Fruit fly (Drosophila melanogaster) whole organism, embryonic: ENCODE measurements around the gene CG7536.

Experiments
- Adf1 ChIP-seq: fragments of 200-800 bp; sonication (Bioruptor generic); IDR thresholded peaks from 2 replicates; pipeline ENCODE4 v1.3.6; 2022; ENCODE audit warnings: missing biosample characterization, missing genetic modification characterization
- Atf3 ChIP-seq: fragments of 200-800 bp; sonication (Bioruptor generic); optimal IDR thresholded peaks from 3 replicates; lab custom pipeline; 2016; ENCODE audit warnings: missing biosample characterization, missing genetic modification characterization
- CG10274 ChIP-seq: fragments of 200-800 bp; sonication (Bioruptor generic); optimal IDR thresholded peaks from 3 replicates; lab custom pipeline; 2017; ENCODE audit warnings: missing biosample characterization, mild to moderate bottlenecking, missing genetic modification characterization
- CG10462 ChIP-seq: fragments of 200-800 bp; sonication (Bioruptor generic); optimal IDR thresholded peaks from 2 replicates; lab custom pipeline; 2016; ENCODE audit warnings: missing biosample characterization, missing genetic modification characterization
- CG10979 ChIP-seq: fragments of 200-800 bp; sonication (Bioruptor generic); optimal IDR thresholded peaks from 2 replicates; lab custom pipeline; 2018; ENCODE audit warnings: missing biosample characterization, mild to moderate bottlenecking, missing genetic modification characterization, moderate library complexity
- CG12071 ChIP-seq: fragments of 200-800 bp; sonication (Bioruptor generic); optimal IDR thresholded peaks from 3 replicates; lab custom pipeline; 2018; ENCODE audit warnings: missing biosample characterization, mild to moderate bottlenecking, missing genetic modification characterization
- CG12219 ChIP-seq: fragments of 200-800 bp; sonication (Bioruptor generic); optimal IDR thresholded peaks from 3 replicates; lab custom pipeline; 2018; ENCODE audit warnings: missing biosample characterization, mild to moderate bottlenecking, missing genetic modification characterization
- CG12769 ChIP-seq: fragments of 200-800 bp; sonication (Bioruptor generic); optimal IDR thresholded peaks from 2 replicates; lab custom pipeline; 2019; ENCODE audit warnings: missing biosample characterization, mild to moderate bottlenecking, missing genetic modification characterization, moderate library complexity
- CG15269 ChIP-seq: fragments of 200-800 bp; sonication (Bioruptor generic); optimal IDR thresholded peaks from 2 replicates; lab custom pipeline; 2018; ENCODE audit warnings: missing biosample characterization, mild to moderate bottlenecking, missing genetic modification characterization, moderate library complexity
- CG15479 ChIP-seq: fragments of 200-800 bp; sonication (Bioruptor generic); optimal IDR thresholded peaks from 3 replicates; lab custom pipeline; 2019; ENCODE audit warnings: missing biosample characterization, mild to moderate bottlenecking, missing genetic modification characterization, moderate library complexity
- CG1603 ChIP-seq: fragments of 200-800 bp; sonication (Bioruptor generic); optimal IDR thresholded peaks from 2 replicates; lab custom pipeline; 2019; ENCODE audit warnings: missing biosample characterization, mild to moderate bottlenecking, missing genetic modification characterization, moderate library complexity
- CG18476 ChIP-seq: fragments of 200-800 bp; sonication (Bioruptor generic); optimal IDR thresholded peaks from 2 replicates; lab custom pipeline; 2016; ENCODE audit warnings: missing biosample characterization, mild to moderate bottlenecking, missing genetic modification characterization
- CG18599 ChIP-seq: fragments of 200-800 bp; sonication (Bioruptor generic); optimal IDR thresholded peaks from 3 replicates; lab custom pipeline; 2017; ENCODE audit warnings: missing biosample characterization, missing genetic modification characterization, mild to moderate bottlenecking, moderate library complexity, missing genetic modification reagents
- CG2678 ChIP-seq: fragments of 200-800 bp; sonication (Bioruptor generic); optimal IDR thresholded peaks from 3 replicates; lab custom pipeline; 2019; ENCODE audit warnings: missing biosample characterization, mild to moderate bottlenecking, missing genetic modification characterization, moderate library complexity
- CG3065 ChIP-seq: fragments of 200-800 bp; sonication (Bioruptor generic); optimal IDR thresholded peaks from 2 replicates; lab custom pipeline; 2016; ENCODE audit warnings: missing biosample characterization, missing genetic modification characterization
- CG4424 ChIP-seq: fragments of 200-800 bp; sonication (Bioruptor generic); optimal IDR thresholded peaks from 3 replicates; lab custom pipeline; 2016; ENCODE audit warnings: missing biosample characterization, missing genetic modification characterization
- CG9609 ChIP-seq: fragments of 200-800 bp; sonication (Bioruptor generic); optimal IDR thresholded peaks from 3 replicates; lab custom pipeline; 2016; ENCODE audit warnings: missing biosample characterization, missing genetic modification characterization
- D19A ChIP-seq: fragments of 200-800 bp; optimal IDR thresholded peaks from 3 replicates; lab custom pipeline; 2019; ENCODE audit warnings: missing biosample characterization, mild to moderate bottlenecking, missing genetic modification characterization, moderate library complexity
- HHEX ChIP-seq: fragments of 200-800 bp; sonication (Bioruptor generic); optimal IDR thresholded peaks from 3 replicates; lab custom pipeline; 2017; ENCODE audit warnings: missing biosample characterization, mild to moderate bottlenecking, missing genetic modification characterization, missing genetic modification reagents
- Neu2 ChIP-seq: fragments of 200-800 bp; sonication (Bioruptor generic); optimal IDR thresholded peaks from 3 replicates; lab custom pipeline; 2016; ENCODE audit warnings: missing biosample characterization, missing genetic modification characterization, borderline replicate concordance
- PHDP ChIP-seq: fragments of 200-800 bp; sonication (Bioruptor generic); optimal IDR thresholded peaks from 3 replicates; lab custom pipeline; 2018; ENCODE audit warnings: missing biosample characterization, mild to moderate bottlenecking, missing genetic modification characterization, moderate library complexity
- Pdp1 ChIP-seq, 2 experiments: fragments of 200-800 bp; sonication (Bioruptor generic); optimal IDR thresholded peaks; 3 replicates each; lab custom pipeline; 2016; ENCODE audit warnings: missing biosample characterization in 2 of 2, missing genetic modification characterization in 2 of 2, mild to moderate bottlenecking in 1 of 2, moderate library complexity in 1 of 2
- Rfx ChIP-seq: fragments of 200-800 bp; sonication (Bioruptor generic); IDR thresholded peaks from 2 replicates; pipeline ENCODE4 v1.3.6; 2022; ENCODE audit warnings: missing biosample characterization, missing genetic modification characterization
- Sin3A ChIP-seq: fragments of >200 bp; optimal IDR thresholded peaks from 2 replicates; lab custom pipeline; 2018
- Taf1 ChIP-seq: fragments of 200-800 bp; sonication (Bioruptor generic); IDR thresholded peaks from 2 replicates; pipeline ENCODE4 v1.3.6; 2022; ENCODE audit warnings: missing biosample characterization, missing genetic modification characterization
- Xrp1 ChIP-seq: fragments of 200-800 bp; sonication (Bioruptor generic); IDR thresholded peaks from 2 replicates; pipeline ENCODE4 v1.3.6; 2022; ENCODE audit warnings: missing biosample characterization, missing genetic modification characterization
- ac ChIP-seq: fragments of 200-800 bp; sonication (Bioruptor generic); optimal IDR thresholded peaks from 3 replicates; lab custom pipeline; 2017; ENCODE audit warnings: missing biosample characterization, mild to moderate bottlenecking, missing genetic modification characterization
- ara ChIP-seq: fragments of 200-800 bp; sonication (Bioruptor generic); IDR thresholded peaks from 2 replicates; pipeline ENCODE4 v1.3.6; 2022; ENCODE audit warnings: missing biosample characterization, missing genetic modification characterization
- bsh ChIP-seq, 2 experiments: fragments of 200-800 bp; sonication (Bioruptor generic); optimal IDR thresholded peaks; 2 replicates each; lab custom pipeline; 2017 to 2018; ENCODE audit warnings: mild to moderate bottlenecking in 2 of 2, missing biosample characterization in 2 of 2, missing genetic modification characterization in 2 of 2, moderate library complexity in 1 of 2
- btn ChIP-seq: fragments of 200-800 bp; sonication (Bioruptor generic); optimal IDR thresholded peaks from 2 replicates; lab custom pipeline; 2016; ENCODE audit warnings: missing biosample characterization, missing genetic modification characterization
- chinmo ChIP-seq: fragments of 200-800 bp; sonication (Bioruptor generic); IDR thresholded peaks from 4 replicates; pipeline ENCODE4 v1.3.6; 2022; ENCODE audit warnings: missing biosample characterization, missing genetic modification characterization; ENCODE audit not compliant: partially characterized antibody
- croc ChIP-seq: fragments of 200-800 bp; sonication (Bioruptor generic); conservative IDR thresholded peaks from 3 replicates; pipeline ENCODE4 v1.3.6; 2022; ENCODE audit warnings: missing biosample characterization, missing genetic modification characterization
- danr ChIP-seq: fragments of 200-800 bp; sonication (Bioruptor generic); IDR thresholded peaks from 2 replicates; pipeline ENCODE4 v1.3.6; 2022; ENCODE audit warnings: missing biosample characterization, missing genetic modification characterization
- exex ChIP-seq: fragments of 200-800 bp; sonication (Bioruptor generic); optimal IDR thresholded peaks from 4 replicates; lab custom pipeline; 2018; ENCODE audit warnings: missing biosample characterization, mild to moderate bottlenecking, missing genetic modification characterization, moderate library complexity
- grau ChIP-seq: fragments of 200-800 bp; optimal IDR thresholded peaks from 3 replicates; lab custom pipeline; 2019; ENCODE audit warnings: missing biosample characterization, mild to moderate bottlenecking, missing genetic modification characterization, moderate library complexity
- grn ChIP-seq: fragments of 200-800 bp; sonication (Bioruptor generic); optimal IDR thresholded peaks from 3 replicates; lab custom pipeline; 2017; ENCODE audit warnings: missing biosample characterization, missing genetic modification characterization
- kay ChIP-seq: fragments of 200-800 bp; sonication (Bioruptor generic); optimal IDR thresholded peaks from 2 replicates; lab custom pipeline; 2016; ENCODE audit warnings: missing biosample characterization, missing genetic modification characterization
- lab ChIP-seq: fragments of 200-800 bp; sonication (Bioruptor generic); optimal IDR thresholded peaks from 3 replicates; lab custom pipeline; 2017; ENCODE audit warnings: missing biosample characterization, missing genetic modification characterization, mild to moderate bottlenecking, moderate library complexity, missing genetic modification reagents
- luna ChIP-seq: fragments of 200-800 bp; sonication (Bioruptor generic); optimal IDR thresholded peaks from 2 replicates; lab custom pipeline; 2016; ENCODE audit warnings: missing biosample characterization, missing genetic modification characterization
- onecut ChIP-seq: fragments of 200-800 bp; sonication (Bioruptor generic); IDR thresholded peaks from 2 replicates; pipeline ENCODE4 v1.3.6; 2022; ENCODE audit warnings: missing biosample characterization, missing genetic modification characterization
- otp ChIP-seq: fragments of 200-800 bp; sonication (Bioruptor generic); IDR thresholded peaks from 3 replicates; pipeline ENCODE4, ENCODE4 v1.3.6; 2022; ENCODE audit warnings: missing biosample characterization, missing genetic modification characterization
- pfk ChIP-seq: fragments of 200-800 bp; sonication (Bioruptor generic); optimal IDR thresholded peaks from 2 replicates; lab custom pipeline; 2018; ENCODE audit warnings: missing biosample characterization, mild to moderate bottlenecking, missing genetic modification characterization, moderate library complexity
- row ChIP-seq: fragments of 200-800 bp; sonication (Bioruptor generic); IDR thresholded peaks from 3 replicates; pipeline ENCODE4 v1.3.6; 2022; ENCODE audit warnings: missing biosample characterization, missing genetic modification characterization
- sna ChIP-seq: fragments of 200-800 bp; sonication (Bioruptor generic); IDR thresholded peaks from 2 replicates; pipeline ENCODE4 v1.3.6; 2022; ENCODE audit warnings: missing biosample characterization, missing genetic modification characterization; ENCODE audit not compliant: partially characterized antibody
- sug ChIP-seq: fragments of 200-800 bp; optimal IDR thresholded peaks from 2 replicates; lab custom pipeline; 2019; ENCODE audit warnings: missing biosample characterization, mild to moderate bottlenecking, missing genetic modification characterization, moderate library complexity
- usp ChIP-seq: fragments of >200 bp; optimal IDR thresholded peaks from 2 replicates; lab custom pipeline; 2017; ENCODE audit warnings: missing biosample characterization, missing genetic modification characterization

CG7536 gene

dm6 chrX:18084614-18085469 lies 3.5 kb downstream of the CG7536 start (continued):
- no peak for TF ChIP-seq btn
- TF ChIP-seq grau: no peak
- no peak for TF ChIP-seq Xrp1
- TF ChIP-seq danr (GFP tag; lab: Robert Waterston, UW): no peak
- TF ChIP-seq Sin3A (lab: Kevin White, UChicago): no peak
- no peak for TF ChIP-seq CG10979 (tag; lab: Kevin White, UChicago)
- TF ChIP-seq CG9609 (GFP tag; lab: Kevin White, UChicago): no peak
- no peak for TF ChIP-seq CG15479

dm6 chrX:18083528-18084365 lies 4.6 kb downstream of the CG7536 start:
- TF ChIP-seq HHEX (GFP tag; lab: Kevin White, UChicago) (peak; percentile 16), Rfx (no peak), sug (tag; lab: Kevin White, UChicago) (peak; percentile 16), usp (no peak), luna (GFP tag; lab: Kevin White, UChicago) (no peak), CG12071 (GFP tag; lab: Kevin White, UChicago) (peak; percentile 25), exex (tag; lab: Kevin White, UChicago) (peak; percentile 58), CG10274 (peak; percentile 28), CG4424 (no peak), PHDP (tag; lab: Kevin White, UChicago) (peak; percentile 29), sna (GFP tag; lab: Robert Waterston, UW) (no peak), CG12219 (GFP tag; lab: Kevin White, UChicago) (peak; percentile 4), CG3065 (GFP tag; lab: Kevin White, UChicago) (no peak), CG15269 (peak; percentile 44), CG18476 (GFP tag; lab: Kevin White, UChicago) (no peak), Adf1 (GFP tag; lab: Robert Waterston, UW) (no peak), bsh (GFP tag; optimal IDR thresholded peaks at IDR 0.05; lab: Kevin White, UChicago) (peak in 1 of 2 experiments; percentile 3), Pdp1 (GFP tag; optimal IDR thresholded peaks at IDR 0.05; lab: Kevin White, UChicago) (peak in 1 of 2 experiments; percentile 21), onecut (GFP tag; lab: Robert Waterston, UW) (no peak), Taf1 (no peak), pfk (GFP tag; lab: Kevin White, UChicago) (peak; percentile 75), ac (GFP tag; lab: Kevin White, UChicago) (peak; percentile 2), lab (peak; percentile 73), Neu2 (no peak), row (peak; percentile 39; the same call in 2 of the 3 replicates), Atf3 (GFP tag; lab: Kevin White, UChicago) (no peak), CG18599 (GFP tag; lab: Kevin White, UChicago) (peak; percentile 30), D19A (tag; lab: Kevin White, UChicago) (peak; percentile 51), CG12769 (tag; lab: Kevin White, UChicago) (peak; percentile 25), CG1603 (tag; lab: Kevin White, UChicago) (peak; percentile 21), grn (peak; percentile 29), ara (GFP tag; lab: Robert Waterston, UW) (peak; percentile 35; the same call in 1 of the 2 replicates), croc (GFP tag; lab: Robert Waterston, UW) (no peak), CG10462 (GFP tag; lab: Kevin White, UChicago) (no peak), kay (GFP tag; lab: Kevin White, UChicago) (no peak), CG2678 (peak; percentile 3), chinmo (GFP tag; lab: Robert Waterston, UW) (0 out of 4 replicates have a peak, but pooled peaks have one; percentile 63), otp (GFP tag; lab: Robert Waterston, UW) (peak; percentile 59; the same call in 2 of the 3 replicates)
